Worm (Caenorhabditis elegans): ENCODE results near the gene C02B10.3.

The C02B10.3 gene

ce11 chrIV:5090993-5091793, 11.9 kb downstream of the C02B10.3 start, which contains the start of the genes snpn-1 and C02B10.4 (continued):
- TF ChIP-seq ces-1 (GFP tag; optimal IDR thresholded peaks at IDR 0.05), result no peak
- no peak for TF ChIP-seq Y116A8C.19 (tag; optimal IDR thresholded peaks at IDR 0.05; ENCODE audit: borderline replicate concordance)
- no peak for TF ChIP-seq zip-4 (GFP tag; optimal IDR thresholded peaks at IDR 0.05)
- peak; percentile 54 for TF ChIP-seq nhr-19 (GFP tag; conservative IDR thresholded peaks at IDR 0.05)
- no peak for TF ChIP-seq ets-5 (GFP tag; IDR thresholded peaks at IDR 0.05)
- TF ChIP-seq ceh-63 (GFP tag; optimal IDR thresholded peaks at IDR 0.05), result no peak
- TF ChIP-seq aha-1 (tag; optimal IDR thresholded peaks at IDR 0.05), result no peak
- no peak for TF ChIP-seq mef-2 (tag; optimal IDR thresholded peaks at IDR 0.05)
- peak; percentile 50 for TF ChIP-seq dsc-1 (tag; optimal IDR thresholded peaks at IDR 0.05)
- no peak for TF ChIP-seq pax-3 (tag; optimal IDR thresholded peaks at IDR 0.05)
- TF ChIP-seq lin-14 (GFP tag; optimal IDR thresholded peaks at IDR 0.05), result peak; percentile 56
- TF ChIP-seq lin-39 (tag; optimal IDR thresholded peaks at IDR 0.05), result peak; percentile 35
- TF ChIP-seq snpc-4 (tag; optimal IDR thresholded peaks at IDR 0.05), result peak; percentile 32
- peak; percentile 48 for TF ChIP-seq irx-1 (tag; optimal IDR thresholded peaks at IDR 0.05)
- peak; percentile 98 to 99 for TF ChIP-seq lsy-2 (tag; optimal IDR thresholded peaks at IDR 0.05)
- TF ChIP-seq unc-130 (tag; optimal IDR thresholded peaks at IDR 0.05), result peak; percentile 36
- TF ChIP-seq skn-1 (tag; optimal IDR thresholded peaks at IDR 0.05), result no peak
- no peak for TF ChIP-seq egl-13 (tag; optimal IDR thresholded peaks at IDR 0.05)
- TF ChIP-seq nhr-47 (tag; optimal IDR thresholded peaks at IDR 0.05), result peak; percentile 73
- no peak for TF ChIP-seq unc-62 (GFP tag; optimal IDR thresholded peaks at IDR 0.05)
- peak; percentile 25 to 68 (median 51) for TF ChIP-seq ceh-82 (tag; optimal IDR thresholded peaks at IDR 0.05)
- TF ChIP-seq lir-3 (tag; optimal IDR thresholded peaks at IDR 0.05; ENCODE audit: poor library complexity), result no peak
- peak; percentile 59 for TF ChIP-seq C16A3.4 (tag; optimal IDR thresholded peaks at IDR 0.05)
- no peak for TF ChIP-seq nhr-84 (tag; optimal IDR thresholded peaks at IDR 0.05)
- no peak for TF ChIP-seq efl-3 (GFP tag; optimal IDR thresholded peaks at IDR 0.05)
- TF ChIP-seq ceh-88 (GFP tag; IDR thresholded peaks at IDR 0.05), result no peak
- TF ChIP-seq efl-1 (optimal IDR thresholded peaks at IDR 0.05), result peak; percentile 57 to 64
- TF ChIP-seq efl-1 (GFP tag; optimal IDR thresholded peaks at IDR 0.05 in 1 of 2), result peak; percentile 71 to 97
- peak; percentile 64 for TF ChIP-seq nhr-20 (tag; optimal IDR thresholded peaks at IDR 0.05)
- peak; percentile 50 for TF ChIP-seq xbp-1 (tag; optimal IDR thresholded peaks at IDR 0.05)
- TF ChIP-seq nhr-11 (tag; optimal IDR thresholded peaks at IDR 0.05), result no peak
- peak; percentile 23 for TF ChIP-seq blmp-1 (tag; optimal IDR thresholded peaks at IDR 0.05)
- no peak for TF ChIP-seq pqm-1 (tag; optimal IDR thresholded peaks at IDR 0.05)
- no peak for TF ChIP-seq ztf-4 (tag; optimal IDR thresholded peaks at IDR 0.05)
- TF ChIP-seq unc-98 (GFP tag; IDR thresholded peaks at IDR 0.05), result no peak
- TF ChIP-seq vab-15 (tag; optimal IDR thresholded peaks at IDR 0.05), result no peak
- TF ChIP-seq snu-23 (GFP tag; optimal IDR thresholded peaks at IDR 0.05), result peak; percentile 77
- peak; percentile 37 for TF ChIP-seq nhr-90 (tag; optimal IDR thresholded peaks at IDR 0.05; ENCODE audit: poor library complexity)
- TF ChIP-seq nhr-85 (tag), result no peak
- TF ChIP-seq ceh-8 (GFP tag; optimal IDR thresholded peaks at IDR 0.05), result no peak
- TF ChIP-seq lin-15B (tag; optimal IDR thresholded peaks at IDR 0.05), result no peak
- TF ChIP-seq sox-4 (tag; optimal IDR thresholded peaks at IDR 0.05), result no peak
- peak; percentile 23 for TF ChIP-seq lin-13 (GFP tag; optimal IDR thresholded peaks at IDR 0.05)
- peak; percentile 49 to 62 (median 62) for TF ChIP-seq dpl-1 (GFP tag; optimal IDR thresholded peaks at IDR 0.05)

Data from whole organism, L1 larva.